Fruit fly (Drosophila melanogaster) whole organism, embryonic: ENCODE measurements around the gene CG4270.

Experiments
- CG10321 ChIP-seq: fragments of 200-800 bp; sonication (Bioruptor generic); IDR thresholded peaks from 2 replicates; pipeline ENCODE4 v1.3.6; 2022; ENCODE audit warnings: missing biosample characterization, missing genetic modification characterization
- CG11504 ChIP-seq: fragments of 200-800 bp; sonication (Bioruptor generic); optimal IDR thresholded peaks from 3 replicates; lab custom pipeline; 2019; ENCODE audit warnings: missing biosample characterization, mild to moderate bottlenecking, missing genetic modification characterization, moderate library complexity
- CG13287 ChIP-seq: fragments of 200-800 bp; sonication (Bioruptor generic); IDR thresholded peaks from 2 replicates; pipeline ENCODE4 v1.3.6; 2022; ENCODE audit warnings: missing biosample characterization, missing genetic modification characterization; ENCODE audit not compliant: partially characterized antibody
- CG13296 ChIP-seq: fragments of 200-800 bp; sonication (Bioruptor generic); optimal IDR thresholded peaks from 3 replicates; lab custom pipeline; 2018; ENCODE audit warnings: missing biosample characterization, mild to moderate bottlenecking, missing genetic modification characterization
- CG14014 ChIP-seq: fragments of 200-800 bp; sonication (Bioruptor generic); IDR thresholded peaks from 2 replicates; pipeline ENCODE4 v1.3.6; 2022; ENCODE audit warnings: missing biosample characterization, missing genetic modification characterization
- CG14667 ChIP-seq: fragments of 200-800 bp; sonication (Bioruptor generic); IDR thresholded peaks from 2 replicates; pipeline ENCODE4 v1.3.6; 2022; ENCODE audit warnings: missing biosample characterization, missing genetic modification characterization
- CG16815 ChIP-seq: fragments of 200-800 bp; sonication (Bioruptor generic); optimal IDR thresholded peaks from 3 replicates; lab custom pipeline; 2017; ENCODE audit warnings: missing biosample characterization, mild to moderate bottlenecking, missing genetic modification characterization
- CG17361 ChIP-seq: fragments of 200-800 bp; sonication (Bioruptor generic); IDR thresholded peaks from 3 replicates; pipeline ENCODE4 v1.3.6; 2022; ENCODE audit warnings: missing biosample characterization, missing genetic modification characterization
- CG18619 ChIP-seq: fragments of 200-800 bp; sonication (Bioruptor generic); optimal IDR thresholded peaks from 3 replicates; lab custom pipeline; 2017; ENCODE audit warnings: missing biosample characterization, mild to moderate bottlenecking, missing genetic modification characterization
- CG2129 ChIP-seq: fragments of 200-800 bp; sonication (Bioruptor generic); IDR thresholded peaks from 2 replicates; pipeline ENCODE4 v1.3.6; 2022; ENCODE audit warnings: missing biosample characterization, missing genetic modification characterization; ENCODE audit not compliant: partially characterized antibody
- CG31388 ChIP-seq: fragments of 200-800 bp; sonication (Bioruptor generic); optimal IDR thresholded peaks from 2 replicates; lab custom pipeline; 2016; ENCODE audit warnings: missing biosample characterization, missing genetic modification characterization
- CG3407 ChIP-seq: fragments of 200-800 bp; sonication (Bioruptor generic); optimal IDR thresholded peaks from 2 replicates; lab custom pipeline; 2018; ENCODE audit warnings: missing biosample characterization, mild to moderate bottlenecking, missing genetic modification characterization
- CG3726 ChIP-seq: fragments of 200-800 bp; sonication (Bioruptor generic); IDR thresholded peaks from 3 replicates; pipeline ENCODE4, ENCODE4 v1.3.6; 2022; ENCODE audit warnings: missing biosample characterization, missing genetic modification characterization
- CG3838 ChIP-seq: fragments of 200-800 bp; sonication (Bioruptor generic); optimal IDR thresholded peaks from 3 replicates; lab custom pipeline; 2016; ENCODE audit warnings: missing biosample characterization, missing genetic modification characterization
- CG43689 ChIP-seq: fragments of 200-800 bp; sonication (Bioruptor generic); IDR thresholded peaks from 2 replicates; pipeline ENCODE4 v1.3.6; 2022; ENCODE audit warnings: missing biosample characterization, missing genetic modification characterization
- CG6813 ChIP-seq: fragments of 200-800 bp; sonication (Bioruptor generic); optimal IDR thresholded peaks from 2 replicates; lab custom pipeline; 2017; ENCODE audit warnings: missing biosample characterization, missing genetic modification characterization, mild to moderate bottlenecking, moderate library complexity, missing genetic modification reagents
- CG7786 ChIP-seq: fragments of 200-800 bp; sonication (Bioruptor generic); optimal IDR thresholded peaks from 2 replicates; lab custom pipeline; 2016; ENCODE audit warnings: missing biosample characterization, missing genetic modification characterization
- CG8478 ChIP-seq: fragments of >200 bp; optimal IDR thresholded peaks from 2 replicates; lab custom pipeline; 2018
- CG8944 ChIP-seq: fragments of 200-800 bp; sonication (Bioruptor generic); optimal IDR thresholded peaks from 3 replicates; lab custom pipeline; 2016; ENCODE audit warnings: missing biosample characterization, missing genetic modification characterization
- CG9817 ChIP-seq: fragments of 200-800 bp; sonication (Bioruptor generic); optimal IDR thresholded peaks from 2 replicates; lab custom pipeline; 2018; ENCODE audit warnings: missing biosample characterization, mild to moderate bottlenecking, missing genetic modification characterization, moderate library complexity
- Dll ChIP-seq: fragments of 200-800 bp; sonication (Bioruptor generic); IDR thresholded peaks from 4 replicates; pipeline ENCODE4 v1.3.6; 2022; ENCODE audit warnings: missing biosample characterization, missing genetic modification characterization; ENCODE audit not compliant: partially characterized antibody
- Ets65A ChIP-seq: fragments of 200-800 bp; sonication (Bioruptor generic); peaks from one replicate; lab custom pipeline; 2016; ENCODE audit warnings: missing biosample characterization, missing genetic modification characterization
- Fer2 ChIP-seq: fragments of 200-800 bp; sonication (Bioruptor generic); optimal IDR thresholded peaks from 2 replicates; lab custom pipeline; 2018; ENCODE audit warnings: missing biosample characterization, mild to moderate bottlenecking, missing genetic modification characterization, moderate library complexity
- GATAe ChIP-seq: fragments of 200-800 bp; sonication (Bioruptor generic); conservative IDR thresholded peaks from 2 replicates; pipeline ENCODE4 v1.3.6; 2022; ENCODE audit warnings: missing biosample characterization, missing genetic modification characterization
- Hey ChIP-seq: fragments of 200-800 bp; sonication (Bioruptor generic); optimal IDR thresholded peaks from 3 replicates; lab custom pipeline; 2018; ENCODE audit warnings: missing biosample characterization, mild to moderate bottlenecking, missing genetic modification characterization
- HmgD ChIP-seq: fragments of 200-800 bp; sonication (Bioruptor generic); optimal IDR thresholded peaks from 3 replicates; lab custom pipeline; 2016; ENCODE audit warnings: missing biosample characterization, missing genetic modification characterization
- Hmx ChIP-seq: fragments of 200-800 bp; sonication (Bioruptor generic); optimal IDR thresholded peaks from 2 replicates; lab custom pipeline; 2016; ENCODE audit warnings: missing biosample characterization, missing genetic modification characterization
- MTF-1 ChIP-seq: fragments of 200-800 bp; sonication (Bioruptor generic); optimal IDR thresholded peaks from 2 replicates; lab custom pipeline; 2018; ENCODE audit warnings: missing biosample characterization, mild to moderate bottlenecking, missing genetic modification characterization, borderline replicate concordance
- NfI ChIP-seq: fragments of 200-800 bp; sonication (Bioruptor generic); optimal IDR thresholded peaks from 3 replicates; lab custom pipeline; 2018; ENCODE audit warnings: missing biosample characterization, mild to moderate bottlenecking, missing genetic modification characterization, moderate library complexity
- Pdp1 ChIP-seq, 2 experiments: fragments of 200-800 bp; sonication (Bioruptor generic); optimal IDR thresholded peaks; 3 replicates each; lab custom pipeline; 2016; ENCODE audit warnings: missing biosample characterization in 2 of 2, missing genetic modification characterization in 2 of 2, mild to moderate bottlenecking in 1 of 2, moderate library complexity in 1 of 2
- Vsx1 ChIP-seq: fragments of 200-800 bp; sonication (Bioruptor generic); optimal IDR thresholded peaks from 2 replicates; lab custom pipeline; 2017; ENCODE audit warnings: missing biosample characterization, mild to moderate bottlenecking, missing genetic modification characterization, missing genetic modification reagents
- aop ChIP-seq: fragments of 200-800 bp; sonication (Bioruptor generic); IDR thresholded peaks from 2 replicates; pipeline ENCODE4 v1.3.6; 2022; ENCODE audit warnings: missing biosample characterization, missing genetic modification characterization
- chinmo ChIP-seq: fragments of 200-800 bp; sonication (Bioruptor generic); IDR thresholded peaks from 4 replicates; pipeline ENCODE4 v1.3.6; 2022; ENCODE audit warnings: missing biosample characterization, missing genetic modification characterization; ENCODE audit not compliant: partially characterized antibody
- crc ChIP-seq: fragments of 200-800 bp; sonication (Bioruptor generic); optimal IDR thresholded peaks from 2 replicates; lab custom pipeline; 2016; ENCODE audit warnings: missing biosample characterization, missing genetic modification characterization
- dmrt11E ChIP-seq: fragments of 200-800 bp; sonication (Bioruptor generic); optimal IDR thresholded peaks from 3 replicates; lab custom pipeline; 2018; ENCODE audit warnings: missing biosample characterization, mild to moderate bottlenecking, missing genetic modification characterization, moderate library complexity
- dpn ChIP-seq, 2 experiments: fragments of 200-800 bp; sonication (Bioruptor generic); optimal IDR thresholded peaks; 3 replicates each; lab custom pipeline; 2016; ENCODE audit warnings: missing biosample characterization in 2 of 2, missing genetic modification characterization in 2 of 2
- emc ChIP-seq: fragments of 200-800 bp; sonication (Bioruptor generic); optimal IDR thresholded peaks from 2 replicates; lab custom pipeline; 2016; ENCODE audit warnings: missing biosample characterization, missing genetic modification characterization
- fd102C ChIP-seq: fragments of 200-800 bp; sonication (Bioruptor generic); optimal IDR thresholded peaks from 2 replicates; lab custom pipeline; 2018; ENCODE audit warnings: missing biosample characterization, mild to moderate bottlenecking, missing genetic modification characterization, moderate library complexity
- fd96Cb ChIP-seq: fragments of 200-800 bp; sonication (Bioruptor generic); optimal IDR thresholded peaks from 2 replicates; lab custom pipeline; 2018; ENCODE audit warnings: missing biosample characterization, mild to moderate bottlenecking, missing genetic modification characterization, moderate library complexity
- gt ChIP-seq: fragments of 200-800 bp; sonication (Bioruptor generic); IDR thresholded peaks from 2 replicates; pipeline ENCODE4 v1.3.6; 2022; ENCODE audit warnings: missing biosample characterization, missing genetic modification characterization
- klu ChIP-seq: fragments of 200-800 bp; sonication (Bioruptor generic); IDR thresholded peaks from 2 replicates; pipeline ENCODE4 v1.3.6; 2022; ENCODE audit warnings: missing biosample characterization, missing genetic modification characterization
- nom ChIP-seq: fragments of 200-800 bp; sonication (Bioruptor generic); optimal IDR thresholded peaks from 2 replicates; lab custom pipeline; 2017; ENCODE audit warnings: missing biosample characterization, missing genetic modification characterization, mild to moderate bottlenecking, moderate library complexity, missing genetic modification reagents
- pfk ChIP-seq: fragments of 200-800 bp; sonication (Bioruptor generic); optimal IDR thresholded peaks from 2 replicates; lab custom pipeline; 2018; ENCODE audit warnings: missing biosample characterization, mild to moderate bottlenecking, missing genetic modification characterization, moderate library complexity
- pita ChIP-seq: fragments of 200-800 bp; sonication (Bioruptor generic); optimal IDR thresholded peaks from 2 replicates; lab custom pipeline; 2017; ENCODE audit warnings: missing biosample characterization, mild to moderate bottlenecking, missing genetic modification characterization
- seq ChIP-seq: fragments of 200-800 bp; sonication (Bioruptor generic); IDR thresholded peaks from 2 replicates; pipeline ENCODE4 v1.3.6; 2022; ENCODE audit warnings: missing biosample characterization, missing genetic modification characterization
- sna ChIP-seq: fragments of 200-800 bp; sonication (Bioruptor generic); IDR thresholded peaks from 2 replicates; pipeline ENCODE4 v1.3.6; 2022; ENCODE audit warnings: missing biosample characterization, missing genetic modification characterization; ENCODE audit not compliant: partially characterized antibody
- tgo ChIP-seq: fragments of 200-800 bp; sonication (Bioruptor generic); IDR thresholded peaks from 3 replicates; pipeline ENCODE4 v1.3.6; 2022; ENCODE audit warnings: missing biosample characterization, missing genetic modification characterization
- yki ChIP-seq: fragments of >200 bp; optimal IDR thresholded peaks from 3 replicates; lab custom pipeline; 2018

The CG4270 gene

dm6 chr2L:2226259-2227121 lies 36.8 kb upstream of the CG4270 start, which contains the start of the genes CG15387 and sau (continued):
- TF ChIP-seq aop (GFP tag; lab: Robert Waterston, UW) (peak; percentile 61; the same call in 1 of the 2 replicates), CG31388 (peak; percentile 73), CG9817 (peak; percentile 89), CG13296 (GFP tag; lab: Kevin White, UChicago) (peak; percentile 84), MTF-1 (GFP tag; lab: Kevin White, UChicago) (no peak), seq (peak; percentile 80), Ets65A (GFP tag; lab: Kevin White, UChicago) (peak; percentile 99), CG11504 (tag; lab: Kevin White, UChicago) (peak; percentile 87), CG3838 (peak; percentile 74), CG8478 (lab: Kevin White, UChicago) (no peak), pita (GFP tag; lab: Kevin White, UChicago) (no peak), CG43689 (GFP tag; lab: Robert Waterston, UW) (peak; percentile 64), klu (GFP tag; lab: Robert Waterston, UW) (peak; percentile 67), Hmx (GFP tag; lab: Kevin White, UChicago) (peak; percentile 77), pfk (peak; percentile 32), CG2129 (GFP tag; lab: Robert Waterston, UW) (peak; percentile 89), GATAe (GFP tag; lab: Robert Waterston, UW) (no peak; the same call in 1 of the 2 replicates), yki (lab: Kevin White, UChicago) (no peak), Dll (peak; percentile 96), HmgD (GFP tag; lab: Kevin White, UChicago) (peak; percentile 59), CG16815 (GFP tag; lab: Kevin White, UChicago) (peak; percentile 70), CG8944 (GFP tag; lab: Kevin White, UChicago) (peak; percentile 93), Vsx1 (GFP tag; lab: Kevin White, UChicago) (peak; percentile 76), fd102C (GFP tag; lab: Kevin White, UChicago) (no peak), dpn (GFP tag; optimal IDR thresholded peaks at IDR 0.05; lab: Kevin White, UChicago) (peak; percentile 87 to 95), Hey (tag; lab: Kevin White, UChicago) (peak; percentile 33), Fer2 (peak; percentile 85), CG6813 (peak; percentile 58), CG7786 (peak; percentile 91), CG14014 (GFP tag; lab: Robert Waterston, UW) (peak; percentile 82), dmrt11E (tag; lab: Kevin White, UChicago) (peak; percentile 86), crc (GFP tag; lab: Kevin White, UChicago) (peak; percentile 88), CG3726 (peak; percentile 52; the same call in 1 of the 3 replicates), nom (peak; percentile 38), emc (GFP tag; lab: Kevin White, UChicago) (peak; percentile 68), NfI (GFP tag; lab: Kevin White, UChicago) (peak; percentile 90), tgo (peak; percentile 86), CG18619 (GFP tag; lab: Kevin White, UChicago) (peak; percentile 78), CG10321 (GFP tag; lab: Robert Waterston, UW) (peak; percentile 36; the same call in 1 of the 2 replicates), Pdp1 (GFP tag; optimal IDR thresholded peaks at IDR 0.05; lab: Kevin White, UChicago) (peak; percentile 89 to 92), gt (GFP tag; lab: Robert Waterston, UW) (peak; percentile 71), CG17361 (GFP tag; lab: Robert Waterston, UW) (peak; percentile 89), fd96Cb (peak; percentile 76), chinmo (GFP tag; lab: Robert Waterston, UW) (peak; percentile 87), CG14667 (GFP tag; lab: Robert Waterston, UW) (peak; percentile 65), CG13287 (GFP tag; lab: Robert Waterston, UW) (peak; percentile 95), sna (GFP tag; lab: Robert Waterston, UW) (peak; percentile 94), CG3407 (GFP tag; lab: Kevin White, UChicago) (peak; percentile 84)
